Worm (Caenorhabditis elegans): ENCODE data around the gene pals-18.
A peak's percentile ranks its signal among the peaks of the same experiment; 100 is the strongest.

pals-18 gene

ce11 chrIII:1428448-1428847 is 25.2 kb downstream of the pals-18 start:
- no peak for TF ChIP-seq sea-1 (GFP tag; conservative IDR thresholded peaks at IDR 0.05)
- TF ChIP-seq pes-1 (GFP tag; IDR thresholded peaks at IDR 0.05) = no peak
- no peak for TF ChIP-seq ceh-13 (GFP tag; optimal IDR thresholded peaks at IDR 0.05)
- TF ChIP-seq flt-1 (GFP tag; IDR thresholded peaks at IDR 0.05) = no peak
- no peak for TF ChIP-seq F13C5.2 (tag; optimal IDR thresholded peaks at IDR 0.05)
- TF ChIP-seq scrt-1 (GFP tag; IDR thresholded peaks at IDR 0.05) = no peak
- TF ChIP-seq ets-7 (tag; optimal IDR thresholded peaks at IDR 0.05) = no peak
- no peak for TF ChIP-seq tbx-11 (GFP tag; IDR thresholded peaks at IDR 0.05)
- TF ChIP-seq tbx-37 (GFP tag; conservative IDR thresholded peaks at IDR 0.05) = no peak
- no peak for TF ChIP-seq aly-1 (tag; optimal IDR thresholded peaks at IDR 0.05)
- no peak for TF ChIP-seq B0310.2 (tag; optimal IDR thresholded peaks at IDR 0.05)

- TF ChIP-seq ceh-36 (tag; optimal IDR thresholded peaks at IDR 0.05) = no peak
- no peak for TF ChIP-seq ets-7 (tag; optimal IDR thresholded peaks at IDR 0.05)
- TF ChIP-seq B0310.2 (tag; optimal IDR thresholded peaks at IDR 0.05) = no peak
- no peak for TF ChIP-seq pes-1 (GFP tag; IDR thresholded peaks at IDR 0.05)
- TF ChIP-seq aly-1 (tag; optimal IDR thresholded peaks at IDR 0.05) = no peak
- no peak for TF ChIP-seq scrt-1 (GFP tag; IDR thresholded peaks at IDR 0.05)
- no peak for TF ChIP-seq hmg-4 (GFP tag; optimal IDR thresholded peaks at IDR 0.05)
- TF ChIP-seq F13C5.2 (tag; optimal IDR thresholded peaks at IDR 0.05) = no peak
- no peak for TF ChIP-seq flt-1 (GFP tag; IDR thresholded peaks at IDR 0.05)
- no peak for TF ChIP-seq hnd-1 (tag; optimal IDR thresholded peaks at IDR 0.05)
Observed at ce11 chrIII:1429275-1429674, 26.1 kb downstream of the pals-18 start.

ce11 chrIII:1429920-1430437 is 26.8 kb downstream of the pals-18 start:
- TF ChIP-seq hnd-1 (tag; optimal IDR thresholded peaks at IDR 0.05) = no peak
- no peak for TF ChIP-seq sea-1 (GFP tag; conservative IDR thresholded peaks at IDR 0.05)
- no peak for TF ChIP-seq tra-4 (tag; optimal IDR thresholded peaks at IDR 0.05)
- TF ChIP-seq ceh-36 (tag; optimal IDR thresholded peaks at IDR 0.05) = peak; percentile 45
- no peak for TF ChIP-seq tbx-37 (GFP tag; conservative IDR thresholded peaks at IDR 0.05)

ce11 chrIII:1436738-1437137 is 33.5 kb downstream of the pals-18 start:
- TF ChIP-seq B0310.2 (tag; optimal IDR thresholded peaks at IDR 0.05) (no peak), scrt-1 (GFP tag; IDR thresholded peaks at IDR 0.05) (no peak), tbx-11 (GFP tag; IDR thresholded peaks at IDR 0.05) (no peak), hmg-4 (GFP tag; optimal IDR thresholded peaks at IDR 0.05) (no peak), aly-1 (tag; optimal IDR thresholded peaks at IDR 0.05) (no peak), flt-1 (GFP tag; IDR thresholded peaks at IDR 0.05) (no peak), ceh-36 (tag; optimal IDR thresholded peaks at IDR 0.05) (no peak), ets-7 (tag; optimal IDR thresholded peaks at IDR 0.05) (no peak), hnd-1 (tag; optimal IDR thresholded peaks at IDR 0.05) (no peak), hmbx-1 (tag; optimal IDR thresholded peaks at IDR 0.05) (no peak), ceh-13 (GFP tag; optimal IDR thresholded peaks at IDR 0.05) (no peak), sea-1 (GFP tag; conservative IDR thresholded peaks at IDR 0.05) (no peak)

ce11 chrIII:1439609-1440008 is 36.4 kb downstream of the pals-18 start:
- TF ChIP-seq pes-1 (GFP tag; IDR thresholded peaks at IDR 0.05) = peak; percentile 55
- TF ChIP-seq tbx-11 (GFP tag; IDR thresholded peaks at IDR 0.05) = no peak
- TF ChIP-seq ama-1 (optimal IDR thresholded peaks at IDR 0.05) = no peak

ce11 chrIII:1446747-1447146 is 43.5 kb downstream of the pals-18 start:
- TF ChIP-seq pes-1 (GFP tag; IDR thresholded peaks at IDR 0.05) = no peak
- TF ChIP-seq tbx-11 (GFP tag; IDR thresholded peaks at IDR 0.05) = 0 out of 2 replicates have a peak, but pooled peaks have one; percentile 10

- TF ChIP-seq hmg-4 (GFP tag; optimal IDR thresholded peaks at IDR 0.05) = no peak
- no peak for TF ChIP-seq aly-1 (tag; optimal IDR thresholded peaks at IDR 0.05)
- no peak for TF ChIP-seq tra-4 (tag; optimal IDR thresholded peaks at IDR 0.05)
- no peak for TF ChIP-seq ceh-13 (GFP tag; optimal IDR thresholded peaks at IDR 0.05)
- no peak for TF ChIP-seq F13C5.2 (tag; optimal IDR thresholded peaks at IDR 0.05)
- TF ChIP-seq hmbx-1 (tag; optimal IDR thresholded peaks at IDR 0.05) = no peak
- no peak for TF ChIP-seq flt-1 (GFP tag; IDR thresholded peaks at IDR 0.05)
- TF ChIP-seq tbx-37 (GFP tag; conservative IDR thresholded peaks at IDR 0.05) = no peak
- no peak for TF ChIP-seq ceh-36 (tag; optimal IDR thresholded peaks at IDR 0.05)
Observed at ce11 chrIII:1455674-1456073, 52.5 kb downstream of the pals-18 start, which contains the start of gene Y82E9BR.17. Gene Y82E9BR.17 (minus strand): TSS chrIII:1455774.
